Worm (Caenorhabditis elegans) whole organism, L4/young adult: ENCODE results near the gene tsp-10.

ENCODE experiments used
- W03F9.2 ChIP-seq: fragments of 150-350 bp; optimal IDR thresholded peaks from 2 replicates; lab custom pipeline; 2014; ENCODE audit warnings: missing biosample characterization, missing genetic modification characterization
- dao-5 ChIP-seq: sonication (generic microtip); optimal IDR thresholded peaks from 2 replicates; lab custom pipeline; 2016; ENCODE audit warnings: missing genotype, missing genetic modification characterization, moderate library complexity, missing compliant biosample characterization
- him-1 ChIP-seq: sonication (generic microtip); optimal IDR thresholded peaks from 2 replicates; lab custom pipeline; 2016; ENCODE audit warnings: missing genotype, missing genetic modification reagents, missing genetic modification characterization, missing compliant biosample characterization

ce11 chrII:6695388-6695787, 23.0 kb upstream of the tsp-10 start, which contains the start of gene C18H9.5:
- TF ChIP-seq dao-5, result no peak
- TF ChIP-seq him-1 (tag; lab: Kevin White, UChicago), result no peak
- no peak for TF ChIP-seq W03F9.2 (tag; lab: Kevin White, UChicago)
